Worm (Caenorhabditis elegans) whole organism, young adult: Measurements from ENCODE around the gene ZK1290.10.
A peak's percentile ranks its signal among the peaks of the same experiment; 100 is the strongest.

ENCODE experiments used
- B0336.3 ChIP-seq: fragments of 200-800 bp; sonication (Bioruptor generic); IDR thresholded peaks from 2 replicates; pipeline ENCODE4 v1.3.6; 2022; ENCODE audit warnings: missing genetic modification characterization, missing compliant biosample characterization
- C06A6.2 ChIP-seq: fragments of 200-800 bp; sonication (Bioruptor generic); conservative IDR thresholded peaks from 2 replicates; pipeline ENCODE4 v1.3.6; 2022; ENCODE audit warnings: missing genetic modification characterization, missing compliant biosample characterization
- F33H1.4 ChIP-seq: fragments of 200-800 bp; sonication (Bioruptor generic); IDR thresholded peaks from 2 replicates; pipeline ENCODE4 v1.3.6; 2022; ENCODE audit warnings: missing genetic modification reagents, missing genetic modification characterization, missing compliant biosample characterization
- F37B4.10 ChIP-seq: fragments of 200-800 bp; sonication (Bioruptor generic); IDR thresholded peaks from 2 replicates; pipeline ENCODE4 v1.3.6; 2022; ENCODE audit warnings: missing genetic modification characterization, missing compliant biosample characterization
- F57C9.4 ChIP-seq: sonication (generic microtip); optimal IDR thresholded peaks from 2 replicates; lab custom pipeline; 2017; ENCODE audit warnings: mild to moderate bottlenecking, missing genetic modification characterization, missing compliant biosample characterization
- Y53G8AR.9 ChIP-seq: fragments of 200-800 bp; sonication (Bioruptor generic); conservative IDR thresholded peaks from 2 replicates; pipeline ENCODE4 v1.3.6; 2022; ENCODE audit warnings: missing genetic modification reagents, missing genetic modification characterization, missing compliant biosample characterization
- Y56A3A.18 ChIP-seq: fragments of 200-800 bp; sonication (Bioruptor generic); IDR thresholded peaks from 2 replicates; pipeline ENCODE4 v1.3.6; 2022; ENCODE audit warnings: missing genetic modification reagents, missing genetic modification characterization, missing compliant biosample characterization
- Y67H2A.10 ChIP-seq: fragments of 200-800 bp; sonication (Bioruptor generic); conservative IDR thresholded peaks from 2 replicates; pipeline ENCODE4 v1.3.6; 2022; ENCODE audit warnings: missing genetic modification reagents, missing genetic modification characterization, missing compliant biosample characterization
- Y95B8A.8 ChIP-seq: fragments of 200-800 bp; sonication (Bioruptor generic); IDR thresholded peaks from 2 replicates; pipeline ENCODE4 v1.3.6; 2022; ENCODE audit warnings: missing genetic modification reagents, missing genetic modification characterization, missing compliant biosample characterization
- ZK185.1 ChIP-seq: sonication (generic microtip); optimal IDR thresholded peaks from 2 replicates; lab custom pipeline; 2016; ENCODE audit warnings: mild to moderate bottlenecking, missing genetic modification characterization, missing compliant biosample characterization; ENCODE audit not compliant: poor library complexity, severe bottlenecking
- aptf-2 ChIP-seq: fragments of 200-800 bp; sonication (Bioruptor generic); conservative IDR thresholded peaks from 2 replicates; pipeline ENCODE4 v1.3.6; 2022; ENCODE audit warnings: missing genetic modification reagents, missing genetic modification characterization, missing compliant biosample characterization
- atf-7 ChIP-seq: sonication (generic microtip); optimal IDR thresholded peaks from 2 replicates; lab custom pipeline; 2017; ENCODE audit warnings: mild to moderate bottlenecking, missing genetic modification characterization, missing compliant biosample characterization
- attf-3 ChIP-seq: fragments of 200-800 bp; sonication (Bioruptor generic); conservative IDR thresholded peaks from 2 replicates; pipeline ENCODE4 v1.3.6; 2022; ENCODE audit warnings: missing genetic modification reagents, missing genetic modification characterization, missing compliant biosample characterization
- attf-5 ChIP-seq: fragments of 200-800 bp; sonication (Bioruptor generic); optimal IDR thresholded peaks from 2 replicates; lab custom pipeline; 2018; ENCODE audit warnings: mild to moderate bottlenecking, missing genetic modification characterization, missing compliant biosample characterization
- bed-1 ChIP-seq: fragments of 200-800 bp; sonication (Bioruptor generic); IDR thresholded peaks from 2 replicates; pipeline ENCODE4 v1.3.6; 2022; ENCODE audit warnings: missing genetic modification reagents, missing genetic modification characterization, missing compliant biosample characterization
- ceh-40 ChIP-seq: fragments of 200-800 bp; sonication (Bioruptor generic); IDR thresholded peaks from 2 replicates; pipeline ENCODE4 v1.3.6; 2022; ENCODE audit warnings: missing genetic modification characterization, missing compliant biosample characterization
- ceh-91 ChIP-seq: fragments of 200-800 bp; sonication (Bioruptor generic); IDR thresholded peaks from 2 replicates; pipeline ENCODE4 v1.3.6; 2022; ENCODE audit warnings: missing genetic modification reagents, missing genetic modification characterization, missing compliant biosample characterization
- chd-7 ChIP-seq: sonication (generic microtip); optimal IDR thresholded peaks from 2 replicates; lab custom pipeline; 2016; ENCODE audit warnings: mild to moderate bottlenecking, missing genetic modification characterization, moderate library complexity, missing compliant biosample characterization
- dox-1 ChIP-seq: fragments of 200-800 bp; sonication (Bioruptor generic); IDR thresholded peaks from 2 replicates; pipeline ENCODE4 v1.3.6; 2022; ENCODE audit warnings: missing genetic modification reagents, missing genetic modification characterization, missing compliant biosample characterization
- efl-1 ChIP-seq: fragments of 150-350 bp; optimal IDR thresholded peaks from 2 replicates; lab custom pipeline; 2014; ENCODE audit warnings: missing biosample characterization, missing genetic modification reagents, missing genetic modification characterization
- egl-44 ChIP-seq: fragments of 200-800 bp; sonication (Bioruptor generic); IDR thresholded peaks from 2 replicates; pipeline ENCODE4 v1.3.6; 2022; ENCODE audit warnings: missing genetic modification reagents, missing genetic modification characterization, missing compliant biosample characterization
- egrh-3 ChIP-seq: fragments of 200-800 bp; sonication (Bioruptor generic); IDR thresholded peaks from 2 replicates; pipeline ENCODE4 v1.3.6; 2022; ENCODE audit warnings: missing genetic modification reagents, missing genetic modification characterization, missing compliant biosample characterization
- ets-4 ChIP-seq: fragments of 200-800 bp; sonication (Bioruptor generic); optimal IDR thresholded peaks from 2 replicates; lab custom pipeline; 2018; ENCODE audit warnings: mild to moderate bottlenecking, missing genetic modification characterization, missing compliant biosample characterization
- gei-17 ChIP-seq: fragments of 200-800 bp; sonication (Bioruptor generic); optimal IDR thresholded peaks from 2 replicates; lab custom pipeline; 2018; ENCODE audit warnings: mild to moderate bottlenecking, missing genetic modification characterization, missing compliant biosample characterization
- hmg-1.2 ChIP-seq: fragments of 200-800 bp; sonication (Bioruptor generic); IDR thresholded peaks from 2 replicates; pipeline ENCODE4 v1.3.6; 2022; ENCODE audit warnings: missing genetic modification reagents, missing genetic modification characterization, missing compliant biosample characterization
- lag-1 ChIP-seq: fragments of 200-800 bp; sonication (Bioruptor generic); IDR thresholded peaks from 2 replicates; pipeline ENCODE4 v1.3.6; 2022; ENCODE audit warnings: missing genetic modification reagents, missing genetic modification characterization, missing compliant biosample characterization
- let-607 ChIP-seq, 2 experiments: fragments of 200-800 bp in 1 of 2; sonication (Bioruptor generic) in 1 of 2; sonication (generic microtip) in 1 of 2; optimal IDR thresholded peaks; 2 replicates each; lab custom pipeline; 2016 to 2018; ENCODE audit warnings: mild to moderate bottlenecking in 2 of 2, missing compliant biosample characterization in 2 of 2, missing genetic modification characterization in 2 of 2, moderate library complexity in 2 of 2, missing genotype in 1 of 2
- madf-3 ChIP-seq: fragments of 200-800 bp; sonication (Bioruptor generic); IDR thresholded peaks from 2 replicates; pipeline ENCODE4 v1.3.6; 2022; ENCODE audit warnings: missing genetic modification reagents, missing genetic modification characterization, missing compliant biosample characterization
- mes-4 ChIP-seq: sonication (generic microtip); optimal IDR thresholded peaks from 2 replicates; lab custom pipeline; 2016; ENCODE audit warnings: missing genotype, missing genetic modification characterization, missing compliant biosample characterization
- mxl-1 ChIP-seq: sonication (generic microtip); optimal IDR thresholded peaks from 2 replicates; lab custom pipeline; 2016; ENCODE audit warnings: missing genetic modification characterization, missing compliant biosample characterization
- nfya-1 ChIP-seq: sonication (generic microtip); optimal IDR thresholded peaks from 2 replicates; lab custom pipeline; 2017; ENCODE audit warnings: antibody characterized with exemption, missing compliant biosample characterization, missing genetic modification characterization, borderline replicate concordance; ENCODE audit not compliant: insufficient read depth
- nfyb-1 ChIP-seq: fragments of 200-800 bp; sonication (Bioruptor generic); IDR thresholded peaks from 2 replicates; pipeline ENCODE4 v1.3.6; 2022; ENCODE audit warnings: missing genetic modification reagents, missing genetic modification characterization, missing compliant biosample characterization
- nhr-120 ChIP-seq: fragments of 200-800 bp; sonication (Bioruptor generic); IDR thresholded peaks from 2 replicates; pipeline ENCODE4 v1.3.6; 2022; ENCODE audit warnings: missing genetic modification characterization, missing compliant biosample characterization
- nhr-27 ChIP-seq: fragments of 200-800 bp; sonication (Bioruptor generic); optimal IDR thresholded peaks from 2 replicates; lab custom pipeline; 2018; ENCODE audit warnings: mild to moderate bottlenecking, missing genetic modification characterization, moderate library complexity, missing compliant biosample characterization
- nhr-80 ChIP-seq: sonication (generic microtip); optimal IDR thresholded peaks from 2 replicates; lab custom pipeline; 2016; ENCODE audit warnings: missing genetic modification characterization, missing compliant biosample characterization
- nhr-90 ChIP-seq: sonication (generic microtip); optimal IDR thresholded peaks from 2 replicates; lab custom pipeline; 2016; ENCODE audit warnings: missing genotype, mild to moderate bottlenecking, missing genetic modification characterization, missing compliant biosample characterization
- snpc-1.3 ChIP-seq: sonication (generic microtip); optimal IDR thresholded peaks from 2 replicates; lab custom pipeline; 2017; ENCODE audit warnings: missing genetic modification characterization, mild to moderate bottlenecking, missing compliant biosample characterization, antibody characterized with exemption, moderate library complexity, missing genotype, missing genetic modification reagents; ENCODE audit not compliant: insufficient read depth
- snpc-3.4 ChIP-seq: sonication (generic microtip); optimal IDR thresholded peaks from 2 replicates; lab custom pipeline; 2017; ENCODE audit warnings: missing genetic modification characterization, mild to moderate bottlenecking, missing compliant biosample characterization, antibody characterized with exemption, moderate library complexity, missing genotype, missing genetic modification reagents
- somi-1 ChIP-seq: fragments of 200-800 bp; sonication (Bioruptor generic); optimal IDR thresholded peaks from 2 replicates; lab custom pipeline; 2018; ENCODE audit warnings: mild to moderate bottlenecking, missing genetic modification characterization, missing compliant biosample characterization
- tlf-1 ChIP-seq: fragments of 200-800 bp; sonication (Bioruptor generic); optimal IDR thresholded peaks from 2 replicates; lab custom pipeline; 2018; ENCODE audit warnings: mild to moderate bottlenecking, missing genetic modification characterization, missing compliant biosample characterization
- ztf-22 ChIP-seq: fragments of 200-800 bp; sonication (Bioruptor generic); optimal IDR thresholded peaks from 2 replicates; lab custom pipeline; 2018; ENCODE audit warnings: mild to moderate bottlenecking, missing genetic modification characterization, moderate library complexity, missing compliant biosample characterization
- ztf-26 ChIP-seq: sonication (generic microtip); optimal IDR thresholded peaks from 2 replicates; lab custom pipeline; 2017; ENCODE audit warnings: missing genetic modification characterization, missing compliant biosample characterization
- ztf-28 ChIP-seq: fragments of 200-800 bp; sonication (Bioruptor generic); IDR thresholded peaks from 2 replicates; pipeline ENCODE4 v1.3.6; 2022; ENCODE audit warnings: missing genetic modification reagents, missing genetic modification characterization, missing compliant biosample characterization
- ztf-6 ChIP-seq: fragments of 200-800 bp; sonication (Bioruptor generic); IDR thresholded peaks from 2 replicates; pipeline ENCODE4 v1.3.6; 2022; ENCODE audit warnings: missing genetic modification reagents, missing genetic modification characterization, missing compliant biosample characterization

Gene ZK1290.10

DNA sequence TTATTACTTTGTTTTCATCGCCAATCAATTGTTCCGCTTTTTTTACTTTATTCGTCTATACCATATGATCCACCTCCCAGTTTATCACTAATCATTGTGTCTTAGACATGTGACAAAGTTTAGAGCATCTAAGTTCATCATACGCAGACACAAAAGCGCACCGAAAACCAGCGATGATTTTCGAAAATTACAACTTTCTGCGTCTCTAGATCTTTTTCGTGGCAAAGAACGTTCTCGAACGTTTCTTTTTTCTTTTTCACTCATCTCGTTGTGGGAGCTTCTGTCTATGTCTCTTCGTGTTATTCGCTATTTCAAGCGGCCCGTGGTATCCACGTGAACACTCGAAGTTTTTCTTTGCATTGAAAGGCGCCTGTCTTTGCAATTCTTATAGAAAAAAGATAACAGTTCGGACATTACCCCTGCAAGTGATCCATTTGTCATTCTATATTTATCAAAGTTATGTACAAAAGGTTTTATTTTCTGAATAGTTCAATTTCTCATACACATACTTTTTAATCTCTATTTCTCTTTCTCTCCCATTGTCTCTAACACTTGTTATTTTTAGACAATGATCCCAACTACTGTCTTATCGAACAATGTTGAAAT, 24.5 kb downstream of the ZK1290.10 start, which contains the start of gene ZK1290.5 (continued):
- TF ChIP-seq nhr-120 (no peak), nfyb-1 (GFP tag; lab: Robert Waterston, UW) (peak; percentile 88), aptf-2 (GFP tag; lab: Robert Waterston, UW) (no peak), nfya-1 (tag; lab: Kevin White, UChicago) (no peak), Y56A3A.18 (GFP tag; lab: Robert Waterston, UW) (no peak), B0336.3 (GFP tag; lab: Robert Waterston, UW) (peak; percentile 86), Y53G8AR.9 (0 out of 2 replicates have a peak, but pooled peaks have one; percentile 43), mes-4 (no peak), egrh-3 (GFP tag; lab: Robert Waterston, UW) (no peak), tlf-1 (GFP tag; lab: Kevin White, UChicago) (peak; percentile 84)
- TF ChIP-seq, all 124 proteins: peak for 41

DNA sequence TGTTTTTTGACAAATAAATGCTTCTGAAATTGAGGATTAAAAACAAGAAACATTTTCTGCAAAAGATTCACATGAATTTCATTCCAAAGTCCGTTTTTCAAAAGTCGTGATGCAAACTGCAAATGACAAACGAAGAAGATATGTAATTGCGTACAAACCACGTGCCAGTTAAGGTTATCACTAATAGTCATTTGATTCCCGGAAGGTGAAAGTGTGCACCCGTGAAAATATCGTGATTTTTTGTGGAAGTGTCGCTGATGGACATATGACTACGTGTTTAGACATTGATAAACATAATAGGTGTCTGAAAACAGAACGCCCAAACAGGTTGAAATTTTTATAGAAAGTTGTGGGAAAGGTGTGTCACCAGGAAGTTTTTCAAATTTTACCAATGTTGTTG, 25.5 kb downstream of the ZK1290.10 start:
- TF ChIP-seq ztf-6 (GFP tag; lab: Robert Waterston, UW) (no peak), somi-1 (peak; percentile 20), ztf-28 (GFP tag; lab: Robert Waterston, UW) (no peak), Y95B8A.8 (GFP tag; lab: Robert Waterston, UW) (peak; percentile 53; the same call in 1 of the 2 replicates), let-607 (tag; optimal IDR thresholded peaks at IDR 0.05; lab: Kevin White, UChicago) (peak in 1 of 2 experiments; percentile 62), ets-4 (GFP tag; lab: Kevin White, UChicago) (peak; percentile 75), ZK185.1 (tag; lab: Kevin White, UChicago) (peak; percentile 25), C06A6.2 (peak; percentile 69; the same call in 1 of the 2 replicates), atf-7 (tag; lab: Kevin White, UChicago) (peak; percentile 88), mxl-1 (tag; lab: Kevin White, UChicago) (no peak), tlf-1 (GFP tag; lab: Kevin White, UChicago) (peak; percentile 61), aptf-2 (GFP tag; lab: Robert Waterston, UW) (no peak), nhr-90 (tag; lab: Kevin White, UChicago) (no peak), nhr-27 (tag; lab: Kevin White, UChicago) (no peak), gei-17 (no peak), lag-1 (no peak), ztf-22 (GFP tag; lab: Kevin White, UChicago) (peak; percentile 28), madf-3 (GFP tag; lab: Robert Waterston, UW) (no peak), egl-44 (peak; percentile 46; the same call in 1 of the 2 replicates), dox-1 (GFP tag; lab: Robert Waterston, UW) (no peak), chd-7 (peak; percentile 72), F33H1.4 (GFP tag; lab: Robert Waterston, UW) (no peak), ceh-91 (GFP tag; lab: Robert Waterston, UW) (no peak), F57C9.4 (no peak), attf-3 (GFP tag; lab: Robert Waterston, UW) (no peak), efl-1 (GFP tag; lab: Kevin White, UChicago) (no peak), attf-5 (GFP tag; lab: Kevin White, UChicago) (peak; percentile 46), nhr-80 (peak; percentile 67), F37B4.10 (GFP tag; lab: Robert Waterston, UW) (0 out of 2 replicates have a peak, but pooled peaks have one; percentile 41), Y53G8AR.9 (0 out of 2 replicates have a peak, but pooled peaks have one; percentile 30), nfyb-1 (GFP tag; lab: Robert Waterston, UW) (0 out of 2 replicates have a peak, but pooled peaks have one; percentile 37), ceh-40 (GFP tag; lab: Robert Waterston, UW) (0 out of 2 replicates have a peak, but pooled peaks have one; percentile 32), ztf-26 (tag; lab: Kevin White, UChicago) (peak; percentile 63), snpc-3.4 (no peak), hmg-1.2 (GFP tag; lab: Robert Waterston, UW) (0 out of 2 replicates have a peak, but pooled peaks have one; percentile 24), snpc-1.3 (tag; lab: Kevin White, UChicago) (no peak), Y67H2A.10 (GFP tag; lab: Robert Waterston, UW) (no peak), bed-1 (GFP tag; lab: Robert Waterston, UW) (no peak)
